Worm (Caenorhabditis elegans) whole organism, L1 larva: ENCODE data around the gene chmp-7.

Source experiments
- ama-1 ChIP-seq: fragments of 150-350 bp; optimal IDR thresholded peaks from 2 replicates; lab custom pipeline; 2014
- egl-27 ChIP-seq, 2 experiments: fragments of 150-350 bp in 1 of 2; sonication (generic microtip); optimal IDR thresholded peaks; 3 replicates each; lab custom pipeline; 2017 to 2018; ENCODE audit warnings: missing biosample characterization in 2 of 2, missing genetic modification characterization in 2 of 2, missing genetic modification reagents in 2 of 2
- elt-3 ChIP-seq, 6 experiments: fragments of 150-350 bp in 1 of 6; sonication (generic microtip); optimal IDR thresholded peaks; 2 replicates each; lab custom pipeline; 2017 to 2018; ENCODE audit warnings: missing biosample characterization in 6 of 6, missing genetic modification characterization in 6 of 6, inconsistent platforms in 1 of 6
- lin-35 ChIP-seq, 2 experiments: fragments of 150-350 bp; optimal IDR thresholded peaks; 2 replicates each; lab custom pipeline; 2014; ENCODE audit warnings: missing biosample characterization in 2 of 2, missing genetic modification characterization in 2 of 2, missing genetic modification reagents in 2 of 2
- nhr-12 ChIP-seq: sonication (generic microtip); optimal IDR thresholded peaks from 2 replicates; lab custom pipeline; 2017; ENCODE audit warnings: missing biosample characterization, missing genetic modification characterization
- nhr-20 ChIP-seq: sonication (generic microtip); optimal IDR thresholded peaks from 2 replicates; lab custom pipeline; 2016; ENCODE audit warnings: mild to moderate bottlenecking, missing genetic modification characterization, missing compliant biosample characterization
- nhr-77 ChIP-seq: fragments of 150-350 bp; optimal IDR thresholded peaks from 2 replicates; lab custom pipeline; 2014; ENCODE audit warnings: missing biosample characterization, missing genetic modification characterization
- rnt-1 ChIP-seq: sonication (generic microtip); optimal IDR thresholded peaks from 2 replicates; lab custom pipeline; 2016; ENCODE audit warnings: mild to moderate bottlenecking, missing genetic modification characterization, moderate library complexity, missing compliant biosample characterization
- unc-62 ChIP-seq: fragments of 150-350 bp; optimal IDR thresholded peaks from 2 replicates; lab custom pipeline; 2014; ENCODE audit warnings: missing biosample characterization, missing genetic modification reagents, missing genetic modification characterization
- unc-86 ChIP-seq: sonication (generic microtip); optimal IDR thresholded peaks from 2 replicates; lab custom pipeline; 2016; ENCODE audit warnings: missing genetic modification characterization, missing compliant biosample characterization
- xbp-1 ChIP-seq: sonication (generic microtip); optimal IDR thresholded peaks from 2 replicates; lab custom pipeline; 2016; ENCODE audit warnings: missing genetic modification characterization, missing compliant biosample characterization
- ztf-11 ChIP-seq, 2 experiments: sonication (generic microtip); optimal IDR thresholded peaks; 2 replicates each; lab custom pipeline; 2016 to 2017; ENCODE audit warnings: missing genetic modification characterization in 2 of 2, missing biosample characterization in 1 of 2, missing compliant biosample characterization in 1 of 2

ce11 chrII:9083093-9083492 is 28.3 kb downstream of the chmp-7 start, which contains the start of gene sysm-1:
- TF ChIP-seq lin-35 (GFP tag; optimal IDR thresholded peaks at IDR 0.05; lab: Kevin White, UChicago), result no peak
- no peak for TF ChIP-seq unc-62 (GFP tag; lab: Kevin White, UChicago)
- no peak for TF ChIP-seq elt-3 (tag; optimal IDR thresholded peaks at IDR 0.05; lab: Kevin White, UChicago)
- no peak for TF ChIP-seq rnt-1
- TF ChIP-seq unc-86, result no peak
- no peak for TF ChIP-seq nhr-77 (tag; lab: Kevin White, UChicago)
- no peak for TF ChIP-seq ztf-11 (tag; optimal IDR thresholded peaks at IDR 0.05; lab: Kevin White, UChicago)
- no peak for TF ChIP-seq nhr-20 (tag; lab: Kevin White, UChicago)
- TF ChIP-seq nhr-12 (tag; lab: Kevin White, UChicago), result no peak
- TF ChIP-seq ama-1 (lab: Kevin White, UChicago), result no peak
- TF ChIP-seq egl-27 (tag; optimal IDR thresholded peaks at IDR 0.05; lab: Kevin White, UChicago), result no peak
- no peak for TF ChIP-seq xbp-1 (tag; lab: Kevin White, UChicago)
